Fruit fly (Drosophila melanogaster): Measurements from ENCODE around the gene Rpt2.

Rpt2 gene

DNA sequence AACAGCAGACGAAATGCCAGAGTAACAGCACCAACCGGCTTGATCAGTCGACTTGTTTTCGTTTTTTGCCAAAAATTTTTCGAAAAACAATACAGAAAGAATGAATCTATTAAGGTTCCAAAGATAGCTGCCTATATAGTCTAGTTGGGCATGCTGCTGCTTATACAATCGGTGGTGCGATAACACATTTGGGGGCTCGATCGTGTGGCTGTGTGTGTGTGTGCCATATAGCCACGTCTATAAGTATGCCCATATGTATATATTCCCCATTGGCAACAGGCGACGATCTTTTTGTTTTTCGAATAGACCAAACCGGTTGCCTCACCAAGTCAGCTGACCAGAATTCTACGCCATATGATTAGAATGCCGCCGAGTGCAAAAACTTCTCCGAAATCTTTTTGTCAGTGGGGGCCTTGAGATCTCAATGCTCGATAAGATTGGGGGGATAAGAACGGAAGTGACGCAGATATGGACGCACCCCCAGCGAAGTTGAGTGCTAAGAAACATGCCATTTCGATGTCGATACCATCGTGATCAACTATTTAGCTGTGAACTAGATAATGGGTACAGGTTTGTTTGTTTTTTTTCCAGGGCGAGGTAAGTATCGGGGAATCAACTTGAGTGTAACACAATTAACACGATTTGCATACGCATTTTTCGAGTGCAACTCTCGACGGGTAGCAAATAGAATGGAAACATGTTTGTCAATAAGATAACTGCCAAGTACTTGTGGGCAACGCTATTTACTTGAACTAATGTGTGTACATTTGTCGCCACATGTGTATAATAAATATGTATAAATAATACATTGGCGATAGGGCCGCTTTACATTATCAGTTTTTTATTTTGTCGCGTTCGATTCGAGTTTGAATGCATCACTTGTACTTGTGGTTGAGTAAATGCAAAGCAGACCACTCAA lies 8.8 kb upstream of the Rpt2 start (continued):
- TF ChIP-seq CG6689 (GFP tag; IDR thresholded peaks at IDR 0.05) (peak; percentile 64), Tbp (GFP tag; optimal IDR thresholded peaks at IDR 0.05) (no peak), ind (GFP tag; optimal IDR thresholded peaks at IDR 0.05) (no peak), CG12769 (tag; optimal IDR thresholded peaks at IDR 0.05) (peak; percentile 53), CG3163 (GFP tag; optimal IDR thresholded peaks at IDR 0.05) (peak; percentile 34), bigmax (GFP tag; optimal IDR thresholded peaks at IDR 0.05) (peak; percentile 36), insv (GFP tag; optimal IDR thresholded peaks at IDR 0.05) (peak in 1 of 2 experiments; percentile 75), dysf (GFP tag; IDR thresholded peaks at IDR 0.05) (peak; percentile 41; the same call in 1 of the 3 replicates), Rfx (GFP tag; IDR thresholded peaks at IDR 0.05) (peak; percentile 73), Nf-YB (GFP tag; optimal IDR thresholded peaks at IDR 0.05) (peak; percentile 70), Dip2 (GFP tag; IDR thresholded peaks at IDR 0.05) (no peak), Gsc (GFP tag; IDR thresholded peaks at IDR 0.05) (no peak), CG4854 (GFP tag; optimal IDR thresholded peaks at IDR 0.05) (peak; percentile 71), Mrtf (GFP tag; IDR thresholded peaks at IDR 0.05) (peak; percentile 43; the same call in 1 of the 3 replicates), exex (tag; optimal IDR thresholded peaks at IDR 0.05) (peak; percentile 76), pzg (GFP tag; optimal IDR thresholded peaks at IDR 0.05) (no peak), usp (GFP tag; optimal IDR thresholded peaks at IDR 0.05) (no peak), CG12391 (tag; optimal IDR thresholded peaks at IDR 0.05) (peak; percentile 63), gcm2 (GFP tag; optimal IDR thresholded peaks at IDR 0.05) (peak; percentile 28), NK7.1 (GFP tag; optimal IDR thresholded peaks at IDR 0.05) (peak; percentile 56), Atf6 (GFP tag; IDR thresholded peaks at IDR 0.05) (peak; percentile 78), Med (GFP tag) (peak; percentile 91), grn (GFP tag; optimal IDR thresholded peaks at IDR 0.05) (peak; percentile 92), gce (GFP tag; IDR thresholded peaks at IDR 0.05) (peak; percentile 89), Hand (GFP tag; optimal IDR thresholded peaks at IDR 0.05) (peak; percentile 7), Aef1 (GFP tag; IDR thresholded peaks at IDR 0.05) (no peak), dmrt99B (tag; optimal IDR thresholded peaks at IDR 0.05) (peak; percentile 78), fd96Cb (tag; optimal IDR thresholded peaks at IDR 0.05) (peak; percentile 61), mam (GFP tag; optimal IDR thresholded peaks at IDR 0.05) (peak; percentile 29), maf-S (GFP tag; optimal IDR thresholded peaks at IDR 0.05) (peak; percentile 40), GATAe (GFP tag; conservative IDR thresholded peaks at IDR 0.05) (no peak), CG15696 (tag; optimal IDR thresholded peaks at IDR 0.05) (peak; percentile 93), ssp (GFP tag; IDR thresholded peaks at IDR 0.05) (peak; percentile 38; the same call in 1 of the 2 replicates), org-1 (GFP tag; optimal IDR thresholded peaks at IDR 0.05) (peak; percentile 88), H2.0 (GFP tag; IDR thresholded peaks at IDR 0.05) (peak; percentile 62), CG3281 (GFP tag; optimal IDR thresholded peaks at IDR 0.05) (peak; percentile 79), grau (tag; optimal IDR thresholded peaks at IDR 0.05) (peak; percentile 45), CG10147 (GFP tag; optimal IDR thresholded peaks at IDR 0.05) (peak; percentile 28), Optix (GFP tag; IDR thresholded peaks at IDR 0.05) (peak; percentile 54; the same call in 1 of the 3 replicates), bowl (GFP tag; IDR thresholded peaks at IDR 0.05) (peak; percentile 70; the same call in 1 of the 2 replicates), CG31365 (tag; optimal IDR thresholded peaks at IDR 0.05) (peak; percentile 76), CG30403 (GFP tag; optimal IDR thresholded peaks at IDR 0.05) (peak; percentile 44), slp2 (GFP tag; optimal IDR thresholded peaks at IDR 0.05) (no peak), CG3995 (GFP tag; optimal IDR thresholded peaks at IDR 0.05) (no peak), HLH3B (GFP tag; IDR thresholded peaks at IDR 0.05) (peak; percentile 78; the same call in 1 of the 2 replicates), croc (GFP tag; conservative IDR thresholded peaks at IDR 0.05) (no peak), H15 (GFP tag; IDR thresholded peaks at IDR 0.05) (peak; percentile 66), B-H1 (GFP tag; IDR thresholded peaks at IDR 0.05) (peak; percentile 63; the same call in 2 of the 3 replicates), D (optimal IDR thresholded peaks at IDR 0.05) (no peak), D (GFP tag; optimal IDR thresholded peaks at IDR 0.05) (peak; percentile 87)

All from whole organism, embryonic.